Worm (Caenorhabditis elegans): Measurements from ENCODE around the gene H08J19.1.

ce11 chrX:15659561-15659960, 16.8 kb downstream of the H08J19.1 start:
- TF ChIP-seq ces-1 (GFP tag; optimal IDR thresholded peaks at IDR 0.05) (no peak), unc-62 (GFP tag; optimal IDR thresholded peaks at IDR 0.05) (no peak), F16B12.6 (tag; optimal IDR thresholded peaks at IDR 0.05) (no peak), C16A3.4 (tag; optimal IDR thresholded peaks at IDR 0.05) (no peak), unc-30 (tag; optimal IDR thresholded peaks at IDR 0.05) (no peak), zag-1 (tag; optimal IDR thresholded peaks at IDR 0.05) (no peak), C04F5.9 (tag; optimal IDR thresholded peaks at IDR 0.05) (no peak), alr-1 (tag; optimal IDR thresholded peaks at IDR 0.05; ENCODE audit: borderline replicate concordance) (no peak), irx-1 (tag; optimal IDR thresholded peaks at IDR 0.05) (no peak)
